Worm (Caenorhabditis elegans): Measurements from ENCODE around the gene clec-42.

The clec-42 gene

ce11 chrV:18161228-18161627, 30.0 kb upstream of the clec-42 start, which contains the start of gene C14A6.13:
TSS of gene C14A6.13 (minus strand) at chrV:18161328.
- no peak for TF ChIP-seq ceh-13 (GFP tag; optimal IDR thresholded peaks at IDR 0.05)
- no peak for TF ChIP-seq sea-1 (GFP tag; conservative IDR thresholded peaks at IDR 0.05)
- no peak for TF ChIP-seq hmbx-1 (tag; optimal IDR thresholded peaks at IDR 0.05)
- no peak for TF ChIP-seq ama-1 (optimal IDR thresholded peaks at IDR 0.05)
- TF ChIP-seq tbx-37 (GFP tag; conservative IDR thresholded peaks at IDR 0.05): no peak
- no peak for TF ChIP-seq aly-1 (tag; optimal IDR thresholded peaks at IDR 0.05)
- no peak for TF ChIP-seq flt-1 (GFP tag; IDR thresholded peaks at IDR 0.05)
- TF ChIP-seq B0310.2 (tag; optimal IDR thresholded peaks at IDR 0.05): no peak
- TF ChIP-seq hmg-4 (GFP tag; optimal IDR thresholded peaks at IDR 0.05): no peak
- no peak for TF ChIP-seq scrt-1 (GFP tag; IDR thresholded peaks at IDR 0.05)
- TF ChIP-seq ets-7 (tag; optimal IDR thresholded peaks at IDR 0.05): no peak
- no peak for TF ChIP-seq hnd-1 (tag; optimal IDR thresholded peaks at IDR 0.05)
- TF ChIP-seq tbx-11 (GFP tag; IDR thresholded peaks at IDR 0.05): no peak
- no peak for TF ChIP-seq ceh-36 (tag; optimal IDR thresholded peaks at IDR 0.05)
- TF ChIP-seq tra-4 (tag; optimal IDR thresholded peaks at IDR 0.05): no peak
- TF ChIP-seq pes-1 (GFP tag; IDR thresholded peaks at IDR 0.05): no peak
- no peak for TF ChIP-seq F13C5.2 (tag; optimal IDR thresholded peaks at IDR 0.05)

ce11 chrV:18162568-18162967, 28.6 kb upstream of the clec-42 start, which contains the start of gene C14A6.12:
TSS of gene C14A6.12 (minus strand) at chrV:18162668.
- TF ChIP-seq tbx-37 (GFP tag; conservative IDR thresholded peaks at IDR 0.05) (no peak), sea-1 (GFP tag; conservative IDR thresholded peaks at IDR 0.05) (no peak), ceh-13 (GFP tag; optimal IDR thresholded peaks at IDR 0.05) (no peak), hnd-1 (tag; optimal IDR thresholded peaks at IDR 0.05) (no peak), tra-4 (tag; optimal IDR thresholded peaks at IDR 0.05) (no peak), ama-1 (optimal IDR thresholded peaks at IDR 0.05) (no peak), hmbx-1 (tag; optimal IDR thresholded peaks at IDR 0.05) (no peak), hmg-4 (GFP tag; optimal IDR thresholded peaks at IDR 0.05) (no peak), scrt-1 (GFP tag; IDR thresholded peaks at IDR 0.05) (no peak), B0310.2 (tag; optimal IDR thresholded peaks at IDR 0.05) (no peak), pes-1 (GFP tag; IDR thresholded peaks at IDR 0.05) (no peak), ceh-36 (tag; optimal IDR thresholded peaks at IDR 0.05) (no peak), flt-1 (GFP tag; IDR thresholded peaks at IDR 0.05) (no peak), F13C5.2 (tag; optimal IDR thresholded peaks at IDR 0.05) (no peak), aly-1 (tag; optimal IDR thresholded peaks at IDR 0.05) (no peak), tbx-11 (GFP tag; IDR thresholded peaks at IDR 0.05) (no peak)

- no peak for TF ChIP-seq tbx-11 (GFP tag; IDR thresholded peaks at IDR 0.05)
- TF ChIP-seq flt-1 (GFP tag; IDR thresholded peaks at IDR 0.05): no peak
- no peak for TF ChIP-seq ceh-36 (tag; optimal IDR thresholded peaks at IDR 0.05)
- TF ChIP-seq aly-1 (tag; optimal IDR thresholded peaks at IDR 0.05): no peak
- TF ChIP-seq hmg-4 (GFP tag; optimal IDR thresholded peaks at IDR 0.05): no peak
- no peak for TF ChIP-seq scrt-1 (GFP tag; IDR thresholded peaks at IDR 0.05)
- TF ChIP-seq ets-7 (tag; optimal IDR thresholded peaks at IDR 0.05): no peak
- TF ChIP-seq pes-1 (GFP tag; IDR thresholded peaks at IDR 0.05): no peak
- TF ChIP-seq ama-1 (optimal IDR thresholded peaks at IDR 0.05): no peak
- TF ChIP-seq hnd-1 (tag; optimal IDR thresholded peaks at IDR 0.05): no peak
- TF ChIP-seq hmbx-1 (tag; optimal IDR thresholded peaks at IDR 0.05): no peak
- no peak for TF ChIP-seq tbx-37 (GFP tag; conservative IDR thresholded peaks at IDR 0.05)
- TF ChIP-seq tra-4 (tag; optimal IDR thresholded peaks at IDR 0.05): no peak
- TF ChIP-seq F13C5.2 (tag; optimal IDR thresholded peaks at IDR 0.05): no peak
Measured at ce11 chrV:18163434-18163833, 27.8 kb upstream of the clec-42 start.

ce11 chrV:18164758-18165157, 26.5 kb upstream of the clec-42 start, which contains the start of gene C14A6.5:
TSS of gene C14A6.5 (minus strand) at chrV:18164858.
- TF ChIP-seq ceh-36 (tag; optimal IDR thresholded peaks at IDR 0.05) (no peak), ceh-13 (GFP tag; optimal IDR thresholded peaks at IDR 0.05) (no peak), tbx-11 (GFP tag; IDR thresholded peaks at IDR 0.05) (no peak), F13C5.2 (tag; optimal IDR thresholded peaks at IDR 0.05) (no peak), tra-4 (tag; optimal IDR thresholded peaks at IDR 0.05) (no peak), flt-1 (GFP tag; IDR thresholded peaks at IDR 0.05) (no peak), hmbx-1 (tag; optimal IDR thresholded peaks at IDR 0.05) (no peak), hmg-4 (GFP tag; optimal IDR thresholded peaks at IDR 0.05) (no peak), hnd-1 (tag; optimal IDR thresholded peaks at IDR 0.05) (no peak), ama-1 (optimal IDR thresholded peaks at IDR 0.05) (no peak), sea-1 (GFP tag; conservative IDR thresholded peaks at IDR 0.05) (no peak), scrt-1 (GFP tag; IDR thresholded peaks at IDR 0.05) (no peak), ets-7 (tag; optimal IDR thresholded peaks at IDR 0.05) (no peak), pes-1 (GFP tag; IDR thresholded peaks at IDR 0.05) (no peak), B0310.2 (tag; optimal IDR thresholded peaks at IDR 0.05) (no peak), aly-1 (tag; optimal IDR thresholded peaks at IDR 0.05) (no peak), tbx-37 (GFP tag; conservative IDR thresholded peaks at IDR 0.05) (no peak)

- TF ChIP-seq hmg-4 (GFP tag; optimal IDR thresholded peaks at IDR 0.05): no peak
- no peak for TF ChIP-seq ceh-36 (tag; optimal IDR thresholded peaks at IDR 0.05)
Measured at ce11 chrV:18167161-18167560, 24.1 kb upstream of the clec-42 start, which contains the start of gene C14A6.6. TSS of gene C14A6.6 (minus strand) at chrV:18167261.

ce11 chrV:18168266-18168665, 22.9 kb upstream of the clec-42 start, which contains the start of gene C14A6.7:
TSS of gene C14A6.7 (minus strand) at chrV:18168366.
- no peak for TF ChIP-seq tbx-37 (GFP tag; conservative IDR thresholded peaks at IDR 0.05)

ce11 chrV:18171568-18171967, 19.6 kb upstream of the clec-42 start, which contains the start of gene C14A6.8:
TSS of gene C14A6.8 (minus strand) at chrV:18171668.
- no peak for TF ChIP-seq pes-1 (GFP tag; IDR thresholded peaks at IDR 0.05)
- TF ChIP-seq ama-1 (optimal IDR thresholded peaks at IDR 0.05): no peak
- TF ChIP-seq B0310.2 (tag; optimal IDR thresholded peaks at IDR 0.05): no peak
- no peak for TF ChIP-seq hnd-1 (tag; optimal IDR thresholded peaks at IDR 0.05)
- TF ChIP-seq tra-4 (tag; optimal IDR thresholded peaks at IDR 0.05): no peak
- TF ChIP-seq ceh-36 (tag; optimal IDR thresholded peaks at IDR 0.05): no peak
- TF ChIP-seq F13C5.2 (tag; optimal IDR thresholded peaks at IDR 0.05): no peak
- no peak for TF ChIP-seq ets-7 (tag; optimal IDR thresholded peaks at IDR 0.05)
- TF ChIP-seq ceh-13 (GFP tag; optimal IDR thresholded peaks at IDR 0.05): no peak
- TF ChIP-seq aly-1 (tag; optimal IDR thresholded peaks at IDR 0.05): no peak
- TF ChIP-seq hmg-4 (GFP tag; optimal IDR thresholded peaks at IDR 0.05): no peak
- no peak for TF ChIP-seq hmbx-1 (tag; optimal IDR thresholded peaks at IDR 0.05)
- TF ChIP-seq flt-1 (GFP tag; IDR thresholded peaks at IDR 0.05): no peak
- TF ChIP-seq sea-1 (GFP tag; conservative IDR thresholded peaks at IDR 0.05): no peak
- TF ChIP-seq scrt-1 (GFP tag; IDR thresholded peaks at IDR 0.05): no peak
- no peak for TF ChIP-seq tbx-37 (GFP tag; conservative IDR thresholded peaks at IDR 0.05)
- no peak for TF ChIP-seq tbx-11 (GFP tag; IDR thresholded peaks at IDR 0.05)
